Worm (Caenorhabditis elegans) whole organism, early embryonic: Measurements from ENCODE around the gene H04D03.6.

Experiments used
- B0310.2 ChIP-seq: sonication (generic microtip); optimal IDR thresholded peaks from 2 replicates; lab custom pipeline; 2016; ENCODE audit warnings: mild to moderate bottlenecking, missing genetic modification characterization, missing compliant biosample characterization
- F13C5.2 ChIP-seq: sonication (generic microtip); optimal IDR thresholded peaks from 2 replicates; lab custom pipeline; 2017; ENCODE audit warnings: mild to moderate bottlenecking, missing genetic modification characterization, inconsistent platforms, missing compliant biosample characterization
- aly-1 ChIP-seq: sonication (generic microtip); optimal IDR thresholded peaks from 2 replicates; lab custom pipeline; 2016; ENCODE audit warnings: missing genetic modification characterization, missing compliant biosample characterization
- ama-1 ChIP-seq: fragments of 150-350 bp; optimal IDR thresholded peaks from 2 replicates; lab custom pipeline; 2014
- ceh-13 ChIP-seq: fragments of 200-800 bp; sonication (Bioruptor generic); optimal IDR thresholded peaks from 2 replicates; lab custom pipeline; 2018; ENCODE audit warnings: mild to moderate bottlenecking, missing genetic modification characterization, missing compliant biosample characterization
- ceh-36 ChIP-seq: sonication (generic microtip); optimal IDR thresholded peaks from 2 replicates; lab custom pipeline; 2016; ENCODE audit warnings: missing genetic modification characterization, inconsistent platforms, missing compliant biosample characterization
- ets-7 ChIP-seq: sonication (generic microtip); optimal IDR thresholded peaks from 2 replicates; lab custom pipeline; 2016; ENCODE audit warnings: missing genotype, missing genetic modification characterization, missing compliant biosample characterization
- flt-1 ChIP-seq: fragments of 200-800 bp; sonication (Bioruptor generic); IDR thresholded peaks from 2 replicates; pipeline ENCODE4 v1.3.6; 2022; ENCODE audit warnings: missing genetic modification characterization, missing compliant biosample characterization
- hmbx-1 ChIP-seq: sonication (generic microtip); optimal IDR thresholded peaks from 2 replicates; lab custom pipeline; 2016; ENCODE audit warnings: mild to moderate bottlenecking, missing genetic modification characterization, missing compliant biosample characterization
- hmg-4 ChIP-seq: fragments of 200-800 bp; sonication (Bioruptor generic); optimal IDR thresholded peaks from 2 replicates; lab custom pipeline; 2018; ENCODE audit warnings: mild to moderate bottlenecking, missing genetic modification characterization, missing compliant biosample characterization
- hnd-1 ChIP-seq: sonication (generic microtip); optimal IDR thresholded peaks from 2 replicates; lab custom pipeline; 2016; ENCODE audit warnings: missing genetic modification characterization, missing compliant biosample characterization
- pes-1 ChIP-seq: fragments of 200-800 bp; sonication (Bioruptor generic); IDR thresholded peaks from 2 replicates; pipeline ENCODE4 v1.3.6; 2022; ENCODE audit warnings: missing genetic modification reagents, missing genetic modification characterization, missing compliant biosample characterization
- scrt-1 ChIP-seq: fragments of 200-800 bp; sonication (Bioruptor generic); IDR thresholded peaks from 2 replicates; pipeline ENCODE4 v1.3.6; 2022; ENCODE audit warnings: missing genetic modification characterization, missing compliant biosample characterization
- sea-1 ChIP-seq: fragments of 200-800 bp; sonication (Bioruptor generic); conservative IDR thresholded peaks from 2 replicates; pipeline ENCODE4 v1.3.6; 2022; ENCODE audit warnings: missing genetic modification characterization, missing compliant biosample characterization
- tbx-11 ChIP-seq: fragments of 200-800 bp; sonication (Bioruptor generic); IDR thresholded peaks from 2 replicates; pipeline ENCODE4 v1.3.6; 2022; ENCODE audit warnings: missing genetic modification characterization, missing compliant biosample characterization
- tbx-37 ChIP-seq: fragments of 200-800 bp; sonication (Bioruptor generic); conservative IDR thresholded peaks from 2 replicates; pipeline ENCODE4 v1.3.6; 2022; ENCODE audit warnings: missing genetic modification reagents, missing genetic modification characterization, missing compliant biosample characterization
- tra-4 ChIP-seq: sonication (generic microtip); optimal IDR thresholded peaks from 2 replicates; lab custom pipeline; 2017; ENCODE audit warnings: missing genetic modification characterization, missing compliant biosample characterization

The H04D03.6 gene

ce11 chrIII:10395990-10396389, 42.7 kb downstream of the H04D03.6 start, which contains the start of gene M03C11.1:
Gene M03C11.1, minus strand, starts transcription at chrIII:10396090.
- no peak for TF ChIP-seq pes-1 (GFP tag; lab: Robert Waterston, UW)
- no peak for TF ChIP-seq B0310.2 (tag; lab: Kevin White, UChicago)
- TF ChIP-seq ceh-36 (tag; lab: Kevin White, UChicago), result no peak
- TF ChIP-seq flt-1 (GFP tag; lab: Robert Waterston, UW), result no peak
- no peak for TF ChIP-seq tbx-37 (GFP tag; lab: Robert Waterston, UW)
- TF ChIP-seq hmg-4 (GFP tag; lab: Kevin White, UChicago), result no peak
- no peak for TF ChIP-seq hmbx-1 (tag; lab: Kevin White, UChicago)
- no peak for TF ChIP-seq ets-7 (tag; lab: Kevin White, UChicago)
- no peak for TF ChIP-seq tra-4 (tag; lab: Kevin White, UChicago)
- no peak for TF ChIP-seq ama-1 (lab: Kevin White, UChicago)
- no peak for TF ChIP-seq tbx-11 (GFP tag; lab: Robert Waterston, UW)
- TF ChIP-seq F13C5.2 (tag; lab: Kevin White, UChicago), result no peak
- TF ChIP-seq hnd-1 (tag; lab: Kevin White, UChicago), result no peak
- TF ChIP-seq sea-1, result no peak
- TF ChIP-seq ceh-13 (GFP tag; lab: Kevin White, UChicago), result no peak
- no peak for TF ChIP-seq aly-1 (tag; lab: Kevin White, UChicago)
- TF ChIP-seq scrt-1 (GFP tag; lab: Robert Waterston, UW), result no peak

ce11 chrIII:10391628-10392027, 47.1 kb downstream of the H04D03.6 start, which contains the start of gene M03C11.9:
Gene M03C11.9, minus strand, starts transcription at chrIII:10391728.
- TF ChIP-seq ceh-36 (tag; lab: Kevin White, UChicago) (no peak), hnd-1 (tag; lab: Kevin White, UChicago) (no peak), F13C5.2 (tag; lab: Kevin White, UChicago) (no peak), pes-1 (GFP tag; lab: Robert Waterston, UW) (no peak), ceh-13 (GFP tag; lab: Kevin White, UChicago) (no peak), hmbx-1 (tag; lab: Kevin White, UChicago) (no peak), hmg-4 (GFP tag; lab: Kevin White, UChicago) (no peak), scrt-1 (GFP tag; lab: Robert Waterston, UW) (no peak), sea-1 (no peak)

- no peak for TF ChIP-seq ama-1 (lab: Kevin White, UChicago)
- no peak for TF ChIP-seq scrt-1 (GFP tag; lab: Robert Waterston, UW)
- no peak for TF ChIP-seq F13C5.2 (tag; lab: Kevin White, UChicago)
- TF ChIP-seq pes-1 (GFP tag; lab: Robert Waterston, UW), result no peak
- no peak for TF ChIP-seq tbx-11 (GFP tag; lab: Robert Waterston, UW)
- TF ChIP-seq hmbx-1 (tag; lab: Kevin White, UChicago), result no peak
- TF ChIP-seq tra-4 (tag; lab: Kevin White, UChicago), result no peak
- no peak for TF ChIP-seq B0310.2 (tag; lab: Kevin White, UChicago)
- no peak for TF ChIP-seq ceh-36 (tag; lab: Kevin White, UChicago)
- no peak for TF ChIP-seq ets-7 (tag; lab: Kevin White, UChicago)
- TF ChIP-seq ceh-13 (GFP tag; lab: Kevin White, UChicago), result no peak
- TF ChIP-seq sea-1, result no peak
- TF ChIP-seq hmg-4 (GFP tag; lab: Kevin White, UChicago), result no peak
- no peak for TF ChIP-seq flt-1 (GFP tag; lab: Robert Waterston, UW)
- TF ChIP-seq hnd-1 (tag; lab: Kevin White, UChicago), result no peak
- no peak for TF ChIP-seq tbx-37 (GFP tag; lab: Robert Waterston, UW)
- no peak for TF ChIP-seq aly-1 (tag; lab: Kevin White, UChicago)
Measured at ce11 chrIII:10389608-10390007, 49.1 kb downstream of the H04D03.6 start.
